Worm (Caenorhabditis elegans) whole organism, late embryonic: Measurements from ENCODE around the gene F46G10.4.

Experiments used
- K02D7.2 ChIP-seq: sonication (generic microtip); optimal IDR thresholded peaks from 2 replicates; lab custom pipeline; 2017; ENCODE audit warnings: mild to moderate bottlenecking, missing genetic modification characterization, missing compliant biosample characterization
- K09A11.1 ChIP-seq: sonication (generic microtip); optimal IDR thresholded peaks from 2 replicates; lab custom pipeline; 2017; ENCODE audit warnings: antibody characterized with exemption, mild to moderate bottlenecking, missing genetic modification characterization, missing compliant biosample characterization; ENCODE audit not compliant: insufficient read depth
- Y22D7AL.16 ChIP-seq: sonication (generic microtip); optimal IDR thresholded peaks from 2 replicates; lab custom pipeline; 2016; ENCODE audit warnings: missing genetic modification characterization, missing compliant biosample characterization
- ahr-1 ChIP-seq: sonication (generic microtip); optimal IDR thresholded peaks from 2 replicates; lab custom pipeline; 2016; ENCODE audit warnings: missing genetic modification characterization, missing compliant biosample characterization
- ceh-18 ChIP-seq: sonication (generic microtip); optimal IDR thresholded peaks from 2 replicates; lab custom pipeline; 2016; ENCODE audit warnings: missing genetic modification characterization, missing compliant biosample characterization
- ceh-19 ChIP-seq: fragments of 200-800 bp; sonication (Bioruptor generic); optimal IDR thresholded peaks from 2 replicates; lab custom pipeline; 2018; ENCODE audit warnings: mild to moderate bottlenecking, missing genetic modification characterization, missing compliant biosample characterization
- ceh-2 ChIP-seq: sonication (generic microtip); optimal IDR thresholded peaks from 2 replicates; lab custom pipeline; 2016; ENCODE audit warnings: missing genotype, missing genetic modification characterization, missing compliant biosample characterization
- ceh-34 ChIP-seq: sonication (generic microtip); optimal IDR thresholded peaks from 2 replicates; lab custom pipeline; 2016; ENCODE audit warnings: mild to moderate bottlenecking, missing genetic modification characterization, missing compliant biosample characterization
- ceh-45 ChIP-seq: fragments of 200-800 bp; sonication (Bioruptor generic); IDR thresholded peaks from 2 replicates; pipeline ENCODE4 v1.3.6; 2022; ENCODE audit warnings: missing genetic modification reagents, missing genetic modification characterization, missing compliant biosample characterization
- dmd-4 ChIP-seq: sonication (generic microtip); optimal IDR thresholded peaks from 2 replicates; lab custom pipeline; 2016; ENCODE audit warnings: borderline replicate concordance, missing genetic modification characterization, missing compliant biosample characterization
- elt-2 ChIP-seq: sonication (generic microtip); optimal IDR thresholded peaks from 2 replicates; lab custom pipeline; 2016; ENCODE audit warnings: missing genetic modification reagents, missing genetic modification characterization, missing compliant biosample characterization
- eyg-1 ChIP-seq: sonication (generic microtip); optimal IDR thresholded peaks from 2 replicates; lab custom pipeline; 2016; ENCODE audit warnings: missing genotype, missing genetic modification characterization, missing compliant biosample characterization
- fax-1 ChIP-seq: sonication (generic microtip); optimal IDR thresholded peaks from 2 replicates; lab custom pipeline; 2016; ENCODE audit warnings: missing genotype, missing genetic modification characterization, missing compliant biosample characterization
- fkh-10 ChIP-seq: fragments of 150-350 bp; optimal IDR thresholded peaks from 2 replicates; lab custom pipeline; 2014; ENCODE audit warnings: missing biosample characterization, missing genetic modification reagents, missing genetic modification characterization
- fkh-6 ChIP-seq: sonication (generic microtip); optimal IDR thresholded peaks from 2 replicates; lab custom pipeline; 2016; ENCODE audit warnings: missing genetic modification characterization, missing compliant biosample characterization
- hlh-15 ChIP-seq: sonication (generic microtip); optimal IDR thresholded peaks from 2 replicates; lab custom pipeline; 2016; ENCODE audit warnings: missing genetic modification characterization, missing compliant biosample characterization
- hlh-6 ChIP-seq: sonication (generic microtip); optimal IDR thresholded peaks from 2 replicates; lab custom pipeline; 2016; ENCODE audit warnings: missing genotype, missing genetic modification characterization, missing compliant biosample characterization
- hlh-8 ChIP-seq: sonication (generic microtip); optimal IDR thresholded peaks from 2 replicates; lab custom pipeline; 2016; ENCODE audit warnings: missing genotype, missing genetic modification characterization, missing compliant biosample characterization
- odd-2 ChIP-seq: sonication (generic microtip); optimal IDR thresholded peaks from 2 replicates; lab custom pipeline; 2017; ENCODE audit warnings: antibody characterized with exemption, mild to moderate bottlenecking, missing genetic modification characterization, missing compliant biosample characterization
- pag-3 ChIP-seq: sonication (generic microtip); optimal IDR thresholded peaks from 2 replicates; lab custom pipeline; 2016; ENCODE audit warnings: missing compliant biosample characterization, missing genetic modification characterization, borderline replicate concordance
- pqm-1 ChIP-seq: sonication (generic microtip); optimal IDR thresholded peaks from 2 replicates; lab custom pipeline; 2016; ENCODE audit warnings: missing genetic modification characterization, missing compliant biosample characterization
- sox-2 ChIP-seq: fragments of 200-800 bp; sonication (Bioruptor generic); IDR thresholded peaks from 2 replicates; pipeline ENCODE4 v1.3.6; 2022; ENCODE audit warnings: missing genetic modification reagents, missing genetic modification characterization, missing compliant biosample characterization
- sox-4 ChIP-seq: sonication (generic microtip); optimal IDR thresholded peaks from 2 replicates; lab custom pipeline; 2017; ENCODE audit warnings: mild to moderate bottlenecking, missing genetic modification characterization, inconsistent platforms, missing compliant biosample characterization
- syd-9 ChIP-seq: sonication (generic microtip); optimal IDR thresholded peaks from 2 replicates; lab custom pipeline; 2016; ENCODE audit warnings: mild to moderate bottlenecking, missing genetic modification characterization, moderate library complexity, missing compliant biosample characterization
- ttx-3 ChIP-seq: sonication (generic microtip); optimal IDR thresholded peaks from 2 replicates; lab custom pipeline; 2016; ENCODE audit warnings: missing genetic modification reagents, missing genetic modification characterization, missing compliant biosample characterization
- unc-3 ChIP-seq, 2 experiments: fragments of 200-800 bp in 1 of 2; sonication (Bioruptor generic) in 1 of 2; sonication (generic microtip) in 1 of 2; conservative IDR thresholded peaks in 1 of 2; optimal IDR thresholded peaks in 1 of 2; 2 replicates each; pipeline versions ENCODE4 v1.3.6 to Lab custom; 2016 to 2022; ENCODE audit warnings: missing compliant biosample characterization in 2 of 2, missing genetic modification characterization in 2 of 2, missing genetic modification reagents in 1 of 2
- unc-86 ChIP-seq: sonication (generic microtip); optimal IDR thresholded peaks from 2 replicates; lab custom pipeline; 2016; ENCODE audit warnings: missing genetic modification characterization, missing compliant biosample characterization
- zip-5 ChIP-seq: sonication (generic microtip); optimal IDR thresholded peaks from 2 replicates; lab custom pipeline; 2016; ENCODE audit warnings: missing genetic modification characterization, missing compliant biosample characterization

The F46G10.4 gene

ce11 chrX:13359800-13360199 is 26.0 kb downstream of the F46G10.4 start:
- TF ChIP-seq sox-4 (tag; lab: Kevin White, UChicago) = no peak

- no peak for TF ChIP-seq K09A11.1 (tag; lab: Kevin White, UChicago)
- TF ChIP-seq elt-2 = peak; percentile 43
- no peak for TF ChIP-seq zip-5 (tag; lab: Kevin White, UChicago)
These were observed 26.8 kb downstream of the F46G10.4 start for ce11 chrX:13360632-13361031.

- TF ChIP-seq sox-2 (GFP tag; lab: Robert Waterston, UW) (no peak), ttx-3 (tag; lab: Kevin White, UChicago) (no peak), fkh-6 (tag; lab: Kevin White, UChicago) (no peak), ceh-18 (tag; lab: Kevin White, UChicago) (no peak), pqm-1 (tag; lab: Kevin White, UChicago) (no peak), eyg-1 (no peak), hlh-6 (no peak), dmd-4 (tag; lab: Kevin White, UChicago) (no peak), ceh-34 (tag; lab: Kevin White, UChicago) (no peak), Y22D7AL.16 (tag; lab: Kevin White, UChicago) (no peak), elt-2 (no peak), K09A11.1 (tag; lab: Kevin White, UChicago) (no peak), fkh-10 (GFP tag; lab: Kevin White, UChicago) (no peak), ceh-2 (tag; lab: Kevin White, UChicago) (no peak), ceh-45 (no peak)
These were observed 28.6 kb downstream of the F46G10.4 start, which contains the start of gene C49F8.15 for ce11 chrX:13362486-13362885. TSS of gene C49F8.15 (minus strand) at chrX:13362586.

ce11 chrX:13364897-13365296 is 31.1 kb downstream of the F46G10.4 start, which contains the start of gene C49F8.1:
TSS of gene C49F8.1 (minus strand) at chrX:13364997.
- no peak for TF ChIP-seq hlh-8 (tag; lab: Kevin White, UChicago)

ce11 chrX:13366955-13367354 is 33.1 kb downstream of the F46G10.4 start:
- no peak for TF ChIP-seq hlh-8 (tag; lab: Kevin White, UChicago)
- no peak for TF ChIP-seq unc-3 (GFP tag; conservative IDR thresholded peaks at IDR 0.05; lab: Robert Waterston, UW)
- TF ChIP-seq unc-3 (tag; optimal IDR thresholded peaks at IDR 0.05; lab: Kevin White, UChicago) = no peak
- TF ChIP-seq ahr-1 (tag; lab: Kevin White, UChicago) = no peak
- no peak for TF ChIP-seq K02D7.2 (tag; lab: Kevin White, UChicago)
- TF ChIP-seq hlh-6 = no peak
- no peak for TF ChIP-seq ceh-34 (tag; lab: Kevin White, UChicago)
- no peak for TF ChIP-seq pag-3 (tag; lab: Kevin White, UChicago)
- TF ChIP-seq ceh-19 = no peak
- no peak for TF ChIP-seq unc-86 (tag; lab: Kevin White, UChicago)
- no peak for TF ChIP-seq fax-1 (tag; lab: Kevin White, UChicago)
- no peak for TF ChIP-seq syd-9 (tag; lab: Kevin White, UChicago)
- TF ChIP-seq hlh-15 = no peak

ce11 chrX:13368283-13368682 is 34.4 kb downstream of the F46G10.4 start:
- TF ChIP-seq elt-2 = peak; percentile 14
- no peak for TF ChIP-seq odd-2 (tag; lab: Kevin White, UChicago)

ce11 chrX:13376185-13376584 is 42.3 kb downstream of the F46G10.4 start:
- TF ChIP-seq ttx-3 (tag; lab: Kevin White, UChicago) (no peak), ahr-1 (tag; lab: Kevin White, UChicago) (no peak)
- TF ChIP-seq, all 69 proteins: peak for 0
